Fruit fly (Drosophila melanogaster) whole organism, embryonic: Measurements from ENCODE around the gene CG15772.

Experiments
- Asciz ChIP-seq: fragments of 200-800 bp; sonication (Bioruptor generic); optimal IDR thresholded peaks from 2 replicates; lab custom pipeline; 2017; ENCODE audit warnings: missing biosample characterization, mild to moderate bottlenecking, missing genetic modification characterization, missing genetic modification reagents
- B-H1 ChIP-seq: fragments of 200-800 bp; sonication (Bioruptor generic); IDR thresholded peaks from 3 replicates; pipeline ENCODE4 v1.3.6; 2022; ENCODE audit warnings: missing biosample characterization, missing genetic modification characterization
- Blimp-1 ChIP-seq: fragments of 200-800 bp; sonication (Bioruptor generic); optimal IDR thresholded peaks from 3 replicates; lab custom pipeline; 2018; ENCODE audit warnings: missing biosample characterization, missing genetic modification characterization, mild to moderate bottlenecking, moderate library complexity, missing genetic modification reagents
- CG10321 ChIP-seq: fragments of 200-800 bp; sonication (Bioruptor generic); IDR thresholded peaks from 2 replicates; pipeline ENCODE4 v1.3.6; 2022; ENCODE audit warnings: missing biosample characterization, missing genetic modification characterization
- CG10366 ChIP-seq: fragments of 200-800 bp; sonication (Bioruptor generic); IDR thresholded peaks from 2 replicates; pipeline ENCODE4 v1.3.6; 2022; ENCODE audit warnings: missing biosample characterization, missing genetic modification characterization
- CG13424 ChIP-seq: fragments of 200-800 bp; sonication (Bioruptor generic); optimal IDR thresholded peaks from 2 replicates; lab custom pipeline; 2019; ENCODE audit warnings: missing biosample characterization, mild to moderate bottlenecking, missing genetic modification characterization, moderate library complexity
- CG14014 ChIP-seq: fragments of 200-800 bp; sonication (Bioruptor generic); IDR thresholded peaks from 2 replicates; pipeline ENCODE4 v1.3.6; 2022; ENCODE audit warnings: missing biosample characterization, missing genetic modification characterization
- CG15011 ChIP-seq: fragments of 200-800 bp; sonication (Bioruptor generic); optimal IDR thresholded peaks from 3 replicates; lab custom pipeline; 2018; ENCODE audit warnings: missing biosample characterization, mild to moderate bottlenecking, missing genetic modification characterization
- CG15696 ChIP-seq: fragments of 200-800 bp; sonication (Bioruptor generic); optimal IDR thresholded peaks from 2 replicates; lab custom pipeline; 2019; ENCODE audit warnings: missing biosample characterization, mild to moderate bottlenecking, missing genetic modification characterization, moderate library complexity
- CG1647 ChIP-seq: fragments of 200-800 bp; sonication (Bioruptor generic); optimal IDR thresholded peaks from 3 replicates; lab custom pipeline; 2016; ENCODE audit warnings: missing biosample characterization, missing genetic modification characterization
- CG16815 ChIP-seq: fragments of 200-800 bp; sonication (Bioruptor generic); optimal IDR thresholded peaks from 3 replicates; lab custom pipeline; 2017; ENCODE audit warnings: missing biosample characterization, mild to moderate bottlenecking, missing genetic modification characterization
- CG18011 ChIP-seq: fragments of 200-800 bp; sonication (Bioruptor generic); optimal IDR thresholded peaks from 2 replicates; lab custom pipeline; 2017; ENCODE audit warnings: missing biosample characterization, missing genetic modification characterization, mild to moderate bottlenecking, moderate library complexity, missing genotype
- CG2199 ChIP-seq: fragments of 200-800 bp; sonication (Bioruptor generic); IDR thresholded peaks from 3 replicates; pipeline ENCODE4 v1.3.6; 2022; ENCODE audit warnings: missing biosample characterization, missing genetic modification characterization
- CG4424 ChIP-seq: fragments of 200-800 bp; sonication (Bioruptor generic); optimal IDR thresholded peaks from 3 replicates; lab custom pipeline; 2016; ENCODE audit warnings: missing biosample characterization, missing genetic modification characterization
- CG4730 ChIP-seq: fragments of 200-800 bp; sonication (Bioruptor generic); IDR thresholded peaks from 2 replicates; pipeline ENCODE4 v1.3.6; 2022; ENCODE audit warnings: missing biosample characterization, missing genetic modification characterization
- CG5953 ChIP-seq: fragments of 200-800 bp; sonication (Bioruptor generic); IDR thresholded peaks from 2 replicates; pipeline ENCODE4 v1.3.6; 2022; ENCODE audit warnings: missing biosample characterization, missing genetic modification characterization
- CG6175 ChIP-seq: fragments of 200-800 bp; sonication (Bioruptor generic); IDR thresholded peaks from 3 replicates; pipeline ENCODE4 v1.3.6; 2022; ENCODE audit warnings: missing biosample characterization, missing genetic modification characterization
- CG6791 ChIP-seq: fragments of 200-800 bp; sonication (Bioruptor generic); IDR thresholded peaks from 3 replicates; pipeline ENCODE4 v1.3.6; 2022; ENCODE audit warnings: missing biosample characterization, missing genetic modification characterization; ENCODE audit not compliant: partially characterized antibody
- CG8281 ChIP-seq: fragments of 200-800 bp; sonication (Bioruptor generic); optimal IDR thresholded peaks from 2 replicates; lab custom pipeline; 2018; ENCODE audit warnings: missing biosample characterization, mild to moderate bottlenecking, missing genetic modification characterization, moderate library complexity
- CrebB ChIP-seq: fragments of 200-800 bp; sonication (Bioruptor generic); optimal IDR thresholded peaks from 3 replicates; lab custom pipeline; 2018; ENCODE audit warnings: missing biosample characterization, mild to moderate bottlenecking, missing genetic modification characterization
- Deaf1 ChIP-seq: fragments of 200-800 bp; optimal IDR thresholded peaks from 3 replicates; lab custom pipeline; 2019; ENCODE audit warnings: missing biosample characterization, mild to moderate bottlenecking, missing genetic modification characterization, moderate library complexity
- E2f2 ChIP-seq: fragments of 200-800 bp; sonication (Bioruptor generic); IDR thresholded peaks from 2 replicates; pipeline ENCODE4 v1.3.6; 2022; ENCODE audit warnings: missing biosample characterization, missing genetic modification characterization
- HLH3B ChIP-seq: fragments of 200-800 bp; sonication (Bioruptor generic); IDR thresholded peaks from 2 replicates; pipeline ENCODE4 v1.3.6; 2022; ENCODE audit warnings: missing biosample characterization, missing genetic modification characterization
- Hr51 ChIP-seq, 2 experiments: fragments of 200-800 bp; sonication (Bioruptor generic); optimal IDR thresholded peaks; 2 replicates in 1 of 2; 3 replicates in 1 of 2; lab custom pipeline; 2016 to 2018; ENCODE audit warnings: missing biosample characterization in 2 of 2, missing genetic modification characterization in 2 of 2, mild to moderate bottlenecking in 1 of 2, moderate library complexity in 1 of 2
- Nf-YA ChIP-seq: fragments of 200-800 bp; sonication (Bioruptor generic); IDR thresholded peaks from 2 replicates; pipeline ENCODE4 v1.3.6; 2022; ENCODE audit warnings: missing biosample characterization, missing genetic modification characterization
- Nf-YC ChIP-seq: fragments of 200-800 bp; optimal IDR thresholded peaks from 3 replicates; lab custom pipeline; 2019; ENCODE audit warnings: missing biosample characterization, mild to moderate bottlenecking, missing genetic modification characterization, moderate library complexity
- Oaz ChIP-seq: fragments of 200-800 bp; sonication (Bioruptor generic); IDR thresholded peaks from 2 replicates; pipeline ENCODE4 v1.3.6; 2022; ENCODE audit warnings: missing biosample characterization, missing genetic modification characterization
- Optix ChIP-seq: fragments of 200-800 bp; sonication (Bioruptor generic); IDR thresholded peaks from 3 replicates; pipeline ENCODE4 v1.3.6; 2022; ENCODE audit warnings: missing biosample characterization, missing genetic modification characterization
- Pdp1 ChIP-seq, 2 experiments: fragments of 200-800 bp; sonication (Bioruptor generic); optimal IDR thresholded peaks; 3 replicates each; lab custom pipeline; 2016; ENCODE audit warnings: missing biosample characterization in 2 of 2, missing genetic modification characterization in 2 of 2, mild to moderate bottlenecking in 1 of 2, moderate library complexity in 1 of 2
- Spps ChIP-seq: fragments of 200-800 bp; sonication (Bioruptor generic); optimal IDR thresholded peaks from 2 replicates; lab custom pipeline; 2018; ENCODE audit warnings: missing biosample characterization, mild to moderate bottlenecking, missing genetic modification characterization
- TFAM ChIP-seq: fragments of 200-800 bp; sonication (Bioruptor generic); optimal IDR thresholded peaks from 2 replicates; lab custom pipeline; 2017; ENCODE audit warnings: missing biosample characterization, missing genetic modification characterization, inconsistent platforms
- ara ChIP-seq: fragments of 200-800 bp; sonication (Bioruptor generic); IDR thresholded peaks from 2 replicates; pipeline ENCODE4 v1.3.6; 2022; ENCODE audit warnings: missing biosample characterization, missing genetic modification characterization
- caup ChIP-seq: fragments of 200-800 bp; sonication (Bioruptor generic); optimal IDR thresholded peaks from 3 replicates; lab custom pipeline; 2017; ENCODE audit warnings: missing biosample characterization, mild to moderate bottlenecking, missing genetic modification characterization, moderate library complexity; ENCODE audit not compliant: severe bottlenecking
- dmrt99B ChIP-seq: fragments of 200-800 bp; sonication (Bioruptor generic); optimal IDR thresholded peaks from 2 replicates; lab custom pipeline; 2018; ENCODE audit warnings: missing biosample characterization, mild to moderate bottlenecking, missing genetic modification characterization, moderate library complexity
- dpn ChIP-seq, 2 experiments: fragments of 200-800 bp; sonication (Bioruptor generic); optimal IDR thresholded peaks; 3 replicates each; lab custom pipeline; 2016; ENCODE audit warnings: missing biosample characterization in 2 of 2, missing genetic modification characterization in 2 of 2
- hb ChIP-seq: fragments of 200-800 bp; sonication (Bioruptor generic); IDR thresholded peaks from 3 replicates; pipeline ENCODE4 v1.3.6; 2022; ENCODE audit warnings: missing biosample characterization, missing genetic modification characterization; ENCODE audit not compliant: partially characterized antibody
- odd ChIP-seq: fragments of 200-800 bp; sonication (Bioruptor generic); optimal IDR thresholded peaks from 2 replicates; lab custom pipeline; 2017; ENCODE audit warnings: missing biosample characterization, mild to moderate bottlenecking, missing genetic modification characterization
- pan ChIP-seq, 4 experiments: fragments of >200 bp in 3 of 4; fragments of 200-800 bp in 1 of 4; sonication (Bioruptor generic) in 1 of 4; optimal IDR thresholded peaks in 3 of 4; IDR thresholded peaks in 1 of 4; 2 replicates each; pipeline versions ENCODE4 v1.3.6 to Lab custom; 2017 to 2022; ENCODE audit warnings: missing biosample characterization in 2 of 4, missing genetic modification characterization in 2 of 4, mixed read lengths in 1 of 4
- prd ChIP-seq, 3 experiments: fragments of >200 bp in 2 of 3; fragments of 200-800 bp in 1 of 3; sonication (Bioruptor generic) in 1 of 3; optimal IDR thresholded peaks in 2 of 3; IDR thresholded peaks in 1 of 3; 2 replicates in 2 of 3; 3 replicates in 1 of 3; pipeline versions ENCODE4 v1.3.6 to Lab custom; 2017 to 2022; ENCODE audit warnings: missing biosample characterization in 1 of 3, missing genetic modification characterization in 1 of 3
- sens ChIP-seq: fragments of 200-800 bp; sonication (Bioruptor generic); peaks from one replicate; lab custom pipeline; 2016; ENCODE audit warnings: missing biosample characterization, missing genetic modification characterization
- sug ChIP-seq: fragments of 200-800 bp; optimal IDR thresholded peaks from 2 replicates; lab custom pipeline; 2019; ENCODE audit warnings: missing biosample characterization, mild to moderate bottlenecking, missing genetic modification characterization, moderate library complexity
- unpg ChIP-seq: fragments of 200-800 bp; sonication (Bioruptor generic); optimal IDR thresholded peaks from 3 replicates; lab custom pipeline; 2018; ENCODE audit warnings: missing biosample characterization, mild to moderate bottlenecking, missing genetic modification characterization, moderate library complexity

CG15772 gene

dm6 chrX:5718476-5719012, 33.5 kb upstream of the CG15772 start (continued):
- peak; percentile 23 for TF ChIP-seq Nf-YC
- no peak for TF ChIP-seq CG2199 (GFP tag; lab: Robert Waterston, UW)
- peak; percentile 11 for TF ChIP-seq odd
- TF ChIP-seq CG16815 = peak; percentile 37
- no peak for TF ChIP-seq CG10321 (GFP tag; lab: Robert Waterston, UW)
- peak; percentile 39; the same call in 1 of the 2 replicates for TF ChIP-seq Oaz
- no peak for TF ChIP-seq CG6791
- peak in 1 of 2 experiments; percentile 5 for TF ChIP-seq Pdp1 (GFP tag; optimal IDR thresholded peaks at IDR 0.05; lab: Kevin White, UChicago)
- TF ChIP-seq TFAM (GFP tag; lab: Kevin White, UChicago) = no peak
- TF ChIP-seq CG15696 (tag; lab: Kevin White, UChicago) = no peak
- peak; percentile 7 for TF ChIP-seq Blimp-1
- TF ChIP-seq pan (optimal IDR thresholded peaks at IDR 0.05; lab: Kevin White, UChicago) = no peak
- TF ChIP-seq pan (GFP tag; optimal IDR thresholded peaks at IDR 0.05 in 1 of 2, IDR thresholded peaks at IDR 0.05 in 1 of 2) = peak in 1 of 2 experiments; percentile 65
- TF ChIP-seq dpn (GFP tag; optimal IDR thresholded peaks at IDR 0.05; lab: Kevin White, UChicago) = peak in 1 of 2 experiments; percentile 49
- TF ChIP-seq CG10366 (GFP tag; lab: Robert Waterston, UW) = peak; percentile 66
- no peak for TF ChIP-seq CG1647 (GFP tag; lab: Kevin White, UChicago)
- TF ChIP-seq CG15011 (GFP tag; lab: Kevin White, UChicago) = peak; percentile 30
- peak; percentile 71 for TF ChIP-seq caup (GFP tag; lab: Kevin White, UChicago)
- TF ChIP-seq B-H1 (GFP tag; lab: Robert Waterston, UW) = peak; percentile 18; the same call in 1 of the 3 replicates
- TF ChIP-seq ara (GFP tag; lab: Robert Waterston, UW) = no peak
- TF ChIP-seq Optix = peak; percentile 23; the same call in 1 of the 3 replicates
- no peak for TF ChIP-seq prd (optimal IDR thresholded peaks at IDR 0.05; lab: Kevin White, UChicago)
- peak; percentile 71; the same call in 2 of the 3 replicates for TF ChIP-seq prd (GFP tag; IDR thresholded peaks at IDR 0.05; lab: Robert Waterston, UW)
- peak in 1 of 2 experiments; percentile 53 for TF ChIP-seq Hr51 (GFP tag; optimal IDR thresholded peaks at IDR 0.05; lab: Kevin White, UChicago)
- peak; percentile 8 for TF ChIP-seq CrebB (tag; lab: Kevin White, UChicago)
- no peak for TF ChIP-seq CG18011
- peak; percentile 50; the same call in 1 of the 2 replicates for TF ChIP-seq HLH3B (GFP tag; lab: Robert Waterston, UW)
- no peak for TF ChIP-seq Asciz
- peak; percentile 84 for TF ChIP-seq CG14014 (GFP tag; lab: Robert Waterston, UW)
- TF ChIP-seq CG5953 = no peak
- peak; percentile 62 for TF ChIP-seq CG13424
- TF ChIP-seq Spps (tag; lab: Kevin White, UChicago) = no peak
- no peak for TF ChIP-seq sens (GFP tag; lab: Kevin White, UChicago)
- peak; percentile 38; the same call in 1 of the 2 replicates for TF ChIP-seq E2f2 (GFP tag; lab: Robert Waterston, UW)
- TF ChIP-seq CG4424 = peak; percentile 17
- TF ChIP-seq unpg (GFP tag; lab: Kevin White, UChicago) = peak; percentile 64
- TF ChIP-seq hb (GFP tag; lab: Robert Waterston, UW) = no peak
- TF ChIP-seq dmrt99B (tag; lab: Kevin White, UChicago) = peak; percentile 56
- peak; percentile 57; the same call in 1 of the 2 replicates for TF ChIP-seq CG4730 (GFP tag; lab: Robert Waterston, UW)
- no peak for TF ChIP-seq Nf-YA (GFP tag; lab: Robert Waterston, UW)
- TF ChIP-seq Deaf1 = peak; percentile 27
- TF ChIP-seq CG6175 (GFP tag; lab: Robert Waterston, UW) = peak; percentile 64; the same call in 2 of the 3 replicates
- TF ChIP-seq CG8281 (tag; lab: Kevin White, UChicago) = no peak
- peak; percentile 92 for TF ChIP-seq sug
